Worm (Caenorhabditis elegans): ENCODE measurements around the gene srb-16.

The srb-16 gene

DNA sequence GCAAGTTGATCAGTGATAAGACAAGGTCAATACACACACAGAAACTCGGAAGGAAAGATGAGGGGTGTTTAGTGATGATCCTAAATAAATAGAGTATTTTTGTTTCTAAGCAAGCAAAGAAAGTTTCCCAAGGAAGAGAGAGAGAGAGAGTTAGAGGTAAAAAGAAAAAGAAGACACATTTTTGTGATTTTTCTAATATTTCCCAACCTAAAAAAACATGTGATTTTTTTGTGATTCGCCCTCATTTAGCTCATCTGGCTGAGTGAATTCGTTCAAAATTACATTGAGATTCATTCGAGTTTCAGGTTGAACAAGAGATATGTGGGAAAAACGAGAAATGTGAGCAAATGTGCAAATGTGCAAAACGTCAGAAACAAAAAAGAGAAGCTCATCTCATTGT, at the start of gene srb-16:
srb-16 (minus strand) TSS at position 101 of the 400 bp plus-strand sequence.
- TF ChIP-seq tra-4 (tag; optimal IDR thresholded peaks at IDR 0.05), result no peak

- TF ChIP-seq hmg-4 (GFP tag; optimal IDR thresholded peaks at IDR 0.05), result no peak
- no peak for TF ChIP-seq flt-1 (GFP tag; IDR thresholded peaks at IDR 0.05)
Measured at ce11 chrII:5199497-5199896, 48.8 kb upstream of the srb-16 start, which contains the start of gene msp-50. TSS of gene msp-50 (plus strand) at chrII:5199797.

DNA sequence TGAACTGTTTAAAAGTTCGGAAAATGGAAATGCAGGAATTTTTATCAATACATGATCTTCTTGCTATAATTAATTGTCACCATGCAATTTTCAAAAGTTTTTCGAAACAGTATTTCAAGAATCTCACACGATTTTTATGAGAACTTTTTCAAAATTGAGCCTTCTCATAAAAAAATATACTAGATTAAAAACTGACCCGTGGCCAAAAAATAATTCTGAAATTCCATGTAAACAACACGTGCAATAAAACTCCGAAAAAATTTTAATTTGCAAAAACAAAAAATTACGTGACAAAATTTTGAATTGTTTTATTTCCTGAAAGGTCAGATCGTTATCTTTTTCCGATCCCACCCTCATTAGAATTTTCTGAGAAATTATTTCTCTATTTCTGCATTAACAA, 44.8 kb upstream of the srb-16 start, which contains the start of gene C34F11.5:
C34F11.5 (plus strand) TSS at position 301 of the 400 bp plus-strand sequence.
- TF ChIP-seq B0310.2 (tag; optimal IDR thresholded peaks at IDR 0.05) (no peak), scrt-1 (GFP tag; IDR thresholded peaks at IDR 0.05) (no peak), ceh-13 (GFP tag; optimal IDR thresholded peaks at IDR 0.05) (no peak), hmbx-1 (tag; optimal IDR thresholded peaks at IDR 0.05) (no peak), sea-1 (GFP tag; conservative IDR thresholded peaks at IDR 0.05) (no peak), tbx-37 (GFP tag; conservative IDR thresholded peaks at IDR 0.05) (no peak), ets-7 (tag; optimal IDR thresholded peaks at IDR 0.05) (no peak), ceh-36 (tag; optimal IDR thresholded peaks at IDR 0.05) (no peak), F13C5.2 (tag; optimal IDR thresholded peaks at IDR 0.05) (no peak), tbx-11 (GFP tag; IDR thresholded peaks at IDR 0.05) (no peak), hnd-1 (tag; optimal IDR thresholded peaks at IDR 0.05) (no peak), flt-1 (GFP tag; IDR thresholded peaks at IDR 0.05) (no peak), hmg-4 (GFP tag; optimal IDR thresholded peaks at IDR 0.05) (no peak), ama-1 (optimal IDR thresholded peaks at IDR 0.05) (no peak), tra-4 (tag; optimal IDR thresholded peaks at IDR 0.05) (no peak)

DNA sequence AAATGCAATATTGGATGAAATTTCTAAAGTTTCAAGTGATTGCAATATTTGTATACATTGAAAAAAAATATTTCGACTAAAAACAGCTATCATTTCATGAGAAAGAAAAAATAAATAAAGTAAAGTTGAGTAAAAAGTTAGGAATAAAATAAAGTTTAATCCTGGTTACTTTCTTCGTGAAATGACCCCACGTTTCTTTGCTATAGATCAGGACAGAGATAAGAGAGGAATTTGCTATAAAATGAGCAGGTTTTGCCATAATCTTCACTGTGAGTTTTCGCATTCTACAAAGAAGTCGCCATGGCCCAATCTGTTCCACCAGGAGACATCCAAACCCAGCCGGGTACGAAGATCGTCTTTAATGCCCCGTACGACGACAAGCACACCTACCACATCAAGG, 43.3 kb upstream of the srb-16 start, which contains the start of gene msp-49:
msp-49 (plus strand) TSS at position 301 of the 400 bp plus-strand sequence.
- TF ChIP-seq ama-1 (optimal IDR thresholded peaks at IDR 0.05) (no peak), B0310.2 (tag; optimal IDR thresholded peaks at IDR 0.05) (no peak), tbx-37 (GFP tag; conservative IDR thresholded peaks at IDR 0.05) (no peak), ceh-36 (tag; optimal IDR thresholded peaks at IDR 0.05) (no peak), flt-1 (GFP tag; IDR thresholded peaks at IDR 0.05) (no peak), hnd-1 (tag; optimal IDR thresholded peaks at IDR 0.05) (no peak), scrt-1 (GFP tag; IDR thresholded peaks at IDR 0.05) (no peak), ceh-13 (GFP tag; optimal IDR thresholded peaks at IDR 0.05) (no peak), tbx-11 (GFP tag; IDR thresholded peaks at IDR 0.05) (no peak), hmg-4 (GFP tag; optimal IDR thresholded peaks at IDR 0.05) (no peak), F13C5.2 (tag; optimal IDR thresholded peaks at IDR 0.05) (no peak), aly-1 (tag; optimal IDR thresholded peaks at IDR 0.05) (no peak), tra-4 (tag; optimal IDR thresholded peaks at IDR 0.05) (no peak)

ce11 chrII:5191766-5192165, 41.0 kb upstream of the srb-16 start:
- TF ChIP-seq hmg-4 (GFP tag; optimal IDR thresholded peaks at IDR 0.05) (no peak), F13C5.2 (tag; optimal IDR thresholded peaks at IDR 0.05) (no peak), tra-4 (tag; optimal IDR thresholded peaks at IDR 0.05) (no peak), hmbx-1 (tag; optimal IDR thresholded peaks at IDR 0.05) (no peak), flt-1 (GFP tag; IDR thresholded peaks at IDR 0.05) (no peak), ets-7 (tag; optimal IDR thresholded peaks at IDR 0.05) (no peak), scrt-1 (GFP tag; IDR thresholded peaks at IDR 0.05) (no peak), ceh-13 (GFP tag; optimal IDR thresholded peaks at IDR 0.05) (no peak), hnd-1 (tag; optimal IDR thresholded peaks at IDR 0.05) (no peak), pes-1 (GFP tag; IDR thresholded peaks at IDR 0.05) (no peak), tbx-11 (GFP tag; IDR thresholded peaks at IDR 0.05) (no peak), tbx-37 (GFP tag; conservative IDR thresholded peaks at IDR 0.05) (no peak), ceh-36 (tag; optimal IDR thresholded peaks at IDR 0.05) (no peak), aly-1 (tag; optimal IDR thresholded peaks at IDR 0.05) (no peak), B0310.2 (tag; optimal IDR thresholded peaks at IDR 0.05) (no peak), ama-1 (optimal IDR thresholded peaks at IDR 0.05) (no peak), sea-1 (GFP tag; conservative IDR thresholded peaks at IDR 0.05) (no peak)

DNA sequence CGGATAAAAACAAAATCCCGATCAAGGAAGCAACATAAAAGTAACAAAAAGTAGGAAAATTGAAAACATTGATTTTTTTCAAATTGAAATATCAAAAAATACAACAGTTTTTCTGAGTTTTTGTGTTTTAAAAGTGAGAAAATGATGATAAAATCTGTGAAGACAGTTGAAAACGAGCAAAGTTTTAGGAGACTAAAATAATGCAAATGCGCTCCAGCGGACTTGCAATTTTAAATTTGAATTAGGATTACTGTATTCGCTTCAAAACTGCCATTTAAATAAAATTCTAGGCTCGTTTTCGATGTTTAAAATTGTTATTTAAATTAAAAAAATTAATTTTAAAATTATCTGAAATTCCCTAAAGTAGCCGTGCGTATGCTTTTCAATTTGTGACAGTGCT, 37.2 kb upstream of the srb-16 start:
- TF ChIP-seq hmbx-1 (tag; optimal IDR thresholded peaks at IDR 0.05) (no peak), ceh-13 (GFP tag; optimal IDR thresholded peaks at IDR 0.05) (no peak), B0310.2 (tag; optimal IDR thresholded peaks at IDR 0.05) (no peak), flt-1 (GFP tag; IDR thresholded peaks at IDR 0.05) (no peak), tbx-11 (GFP tag; IDR thresholded peaks at IDR 0.05) (no peak), scrt-1 (GFP tag; IDR thresholded peaks at IDR 0.05) (no peak), aly-1 (tag; optimal IDR thresholded peaks at IDR 0.05) (no peak), tra-4 (tag; optimal IDR thresholded peaks at IDR 0.05) (no peak), ama-1 (optimal IDR thresholded peaks at IDR 0.05) (no peak), sea-1 (GFP tag; conservative IDR thresholded peaks at IDR 0.05) (no peak), hnd-1 (tag; optimal IDR thresholded peaks at IDR 0.05) (no peak), pes-1 (GFP tag; IDR thresholded peaks at IDR 0.05) (no peak), ets-7 (tag; optimal IDR thresholded peaks at IDR 0.05) (no peak), ceh-36 (tag; optimal IDR thresholded peaks at IDR 0.05) (no peak), F13C5.2 (tag; optimal IDR thresholded peaks at IDR 0.05) (no peak), tbx-37 (GFP tag; conservative IDR thresholded peaks at IDR 0.05) (no peak), hmg-4 (GFP tag; optimal IDR thresholded peaks at IDR 0.05) (no peak)

ce11 chrII:5187469-5187868, 36.7 kb upstream of the srb-16 start, which contains the start of gene crh-2:
TSS of gene crh-2 (minus strand) at chrII:5187569.
- TF ChIP-seq tbx-37 (GFP tag; conservative IDR thresholded peaks at IDR 0.05), result no peak

- TF ChIP-seq F13C5.2 (tag; optimal IDR thresholded peaks at IDR 0.05) (no peak), hnd-1 (tag; optimal IDR thresholded peaks at IDR 0.05) (no peak), ceh-13 (GFP tag; optimal IDR thresholded peaks at IDR 0.05) (no peak), sea-1 (GFP tag; conservative IDR thresholded peaks at IDR 0.05) (no peak), ets-7 (tag; optimal IDR thresholded peaks at IDR 0.05) (no peak), tbx-37 (GFP tag; conservative IDR thresholded peaks at IDR 0.05) (no peak), tra-4 (tag; optimal IDR thresholded peaks at IDR 0.05) (no peak), scrt-1 (GFP tag; IDR thresholded peaks at IDR 0.05) (no peak), tbx-11 (GFP tag; IDR thresholded peaks at IDR 0.05) (no peak), ceh-36 (tag; optimal IDR thresholded peaks at IDR 0.05) (no peak), ama-1 (optimal IDR thresholded peaks at IDR 0.05) (no peak), pes-1 (GFP tag; IDR thresholded peaks at IDR 0.05) (no peak), hmbx-1 (tag; optimal IDR thresholded peaks at IDR 0.05) (no peak), hmg-4 (GFP tag; optimal IDR thresholded peaks at IDR 0.05) (no peak), flt-1 (GFP tag; IDR thresholded peaks at IDR 0.05) (no peak), B0310.2 (tag; optimal IDR thresholded peaks at IDR 0.05) (no peak), aly-1 (tag; optimal IDR thresholded peaks at IDR 0.05) (no peak)
Measured at ce11 chrII:5186870-5187269, 36.1 kb upstream of the srb-16 start.
